Worm (Caenorhabditis elegans) whole organism, young adult: Measurements from ENCODE around the gene Y40C7B.4.
"Not testable (repeated sequence)": the region's sequence is repeated elsewhere in the genome, so short reads cannot be mapped to it uniquely, and the experiment has no call there.

ENCODE experiments used
- C17E4.6 ChIP-seq: fragments of 200-800 bp; sonication (Bioruptor generic); IDR thresholded peaks from 2 replicates; pipeline ENCODE4 v1.3.6; 2022; ENCODE audit warnings: missing genetic modification reagents, missing genetic modification characterization, missing compliant biosample characterization
- F33H1.4 ChIP-seq: fragments of 200-800 bp; sonication (Bioruptor generic); IDR thresholded peaks from 2 replicates; pipeline ENCODE4 v1.3.6; 2022; ENCODE audit warnings: missing genetic modification reagents, missing genetic modification characterization, missing compliant biosample characterization
- F37B4.10 ChIP-seq: fragments of 200-800 bp; sonication (Bioruptor generic); IDR thresholded peaks from 2 replicates; pipeline ENCODE4 v1.3.6; 2022; ENCODE audit warnings: missing genetic modification characterization, missing compliant biosample characterization
- ceh-91 ChIP-seq: fragments of 200-800 bp; sonication (Bioruptor generic); IDR thresholded peaks from 2 replicates; pipeline ENCODE4 v1.3.6; 2022; ENCODE audit warnings: missing genetic modification reagents, missing genetic modification characterization, missing compliant biosample characterization
- hlh-12 ChIP-seq: sonication (generic microtip); optimal IDR thresholded peaks from 2 replicates; lab custom pipeline; 2016; ENCODE audit warnings: missing genetic modification characterization, missing compliant biosample characterization
- let-607 ChIP-seq, 2 experiments: fragments of 200-800 bp in 1 of 2; sonication (Bioruptor generic) in 1 of 2; sonication (generic microtip) in 1 of 2; optimal IDR thresholded peaks; 2 replicates each; lab custom pipeline; 2016 to 2018; ENCODE audit warnings: mild to moderate bottlenecking in 2 of 2, missing compliant biosample characterization in 2 of 2, missing genetic modification characterization in 2 of 2, moderate library complexity in 2 of 2, missing genotype in 1 of 2
- lin-26 ChIP-seq: fragments of 200-800 bp; sonication (Bioruptor generic); IDR thresholded peaks from 2 replicates; pipeline ENCODE4 v1.3.6; 2022; ENCODE audit warnings: missing genetic modification reagents, missing genetic modification characterization, missing compliant biosample characterization
- mel-28 ChIP-seq: sonication (generic microtip); optimal IDR thresholded peaks from 2 replicates; lab custom pipeline; 2016; ENCODE audit warnings: borderline replicate concordance, mild to moderate bottlenecking, missing genetic modification characterization, missing compliant biosample characterization
- nhr-179 ChIP-seq: sonication (generic microtip); optimal IDR thresholded peaks from 2 replicates; lab custom pipeline; 2016; ENCODE audit warnings: mild to moderate bottlenecking, missing genetic modification characterization, missing compliant biosample characterization
- pbrm-1 ChIP-seq: fragments of 200-800 bp; sonication (Bioruptor generic); IDR thresholded peaks from 2 replicates; pipeline ENCODE4 v1.3.6; 2022; ENCODE audit warnings: missing genetic modification reagents, missing genetic modification characterization, missing compliant biosample characterization
- rpc-1 ChIP-seq, 2 experiments: fragments of 150-350 bp in 1 of 2; sonication (generic microtip) in 1 of 2; optimal IDR thresholded peaks; 2 replicates each; lab custom pipeline; 2014 to 2018; ENCODE audit warnings: missing biosample characterization in 1 of 2, missing genetic modification characterization in 1 of 2, missing genetic modification reagents in 1 of 2, missing genotype in 1 of 2
- sea-2 ChIP-seq: fragments of 200-800 bp; sonication (Bioruptor generic); IDR thresholded peaks from 2 replicates; pipeline ENCODE4 v1.3.6; 2022; ENCODE audit warnings: missing genetic modification characterization, missing compliant biosample characterization
- snpc-1.1 ChIP-seq: sonication (generic microtip); optimal IDR thresholded peaks from 2 replicates; lab custom pipeline; 2017; ENCODE audit warnings: missing genetic modification characterization, mild to moderate bottlenecking, missing compliant biosample characterization, antibody characterized with exemption, moderate library complexity, missing genotype, missing genetic modification reagents; ENCODE audit not compliant: insufficient read depth

- TF ChIP-seq pbrm-1 (GFP tag; lab: Robert Waterston, UW); nhr-179 (tag; lab: Kevin White, UChicago); ceh-91 (GFP tag; lab: Robert Waterston, UW); rpc-1 (optimal IDR thresholded peaks at IDR 0.05; lab: Kevin White, UChicago); snpc-1.1; F33H1.4; let-607 (tag; optimal IDR thresholded peaks at IDR 0.05; lab: Kevin White, UChicago); hlh-12 (tag; lab: Kevin White, UChicago); sea-2 (GFP tag; lab: Robert Waterston, UW); F37B4.10; C17E4.6 (GFP tag; lab: Robert Waterston, UW); mel-28 (tag; lab: Kevin White, UChicago): not testable (repeated sequence)
- TF ChIP-seq lin-26 (peak; percentile 61; the same call in 1 of the 2 replicates), rpc-1 (tag; optimal IDR thresholded peaks at IDR 0.05; lab: Kevin White, UChicago) (peak; percentile 53)
These were observed 23.3 kb downstream of the Y40C7B.4 start for ce11 chrX:17233248-17233647.
